Worm (Caenorhabditis elegans) whole organism, young adult: ENCODE measurements around the gene ZK1307.2.

Source experiments
- B0019.2 ChIP-seq: fragments of 200-800 bp; sonication (Bioruptor generic); conservative IDR thresholded peaks from 2 replicates; pipeline ENCODE4 v1.3.6; 2022; ENCODE audit warnings: missing genetic modification reagents, missing genetic modification characterization, missing compliant biosample characterization
- B0336.3 ChIP-seq: fragments of 200-800 bp; sonication (Bioruptor generic); IDR thresholded peaks from 2 replicates; pipeline ENCODE4 v1.3.6; 2022; ENCODE audit warnings: missing genetic modification characterization, missing compliant biosample characterization
- D2030.7 ChIP-seq: fragments of 200-800 bp; sonication (Bioruptor generic); IDR thresholded peaks from 2 replicates; pipeline ENCODE4 v1.3.6; 2022; ENCODE audit warnings: missing genetic modification reagents, missing genetic modification characterization, missing compliant biosample characterization
- F33H1.4 ChIP-seq: fragments of 200-800 bp; sonication (Bioruptor generic); IDR thresholded peaks from 2 replicates; pipeline ENCODE4 v1.3.6; 2022; ENCODE audit warnings: missing genetic modification reagents, missing genetic modification characterization, missing compliant biosample characterization
- Y56A3A.18 ChIP-seq: fragments of 200-800 bp; sonication (Bioruptor generic); IDR thresholded peaks from 2 replicates; pipeline ENCODE4 v1.3.6; 2022; ENCODE audit warnings: missing genetic modification reagents, missing genetic modification characterization, missing compliant biosample characterization
- Y67H2A.10 ChIP-seq: fragments of 200-800 bp; sonication (Bioruptor generic); conservative IDR thresholded peaks from 2 replicates; pipeline ENCODE4 v1.3.6; 2022; ENCODE audit warnings: missing genetic modification reagents, missing genetic modification characterization, missing compliant biosample characterization
- ZK185.1 ChIP-seq: sonication (generic microtip); optimal IDR thresholded peaks from 2 replicates; lab custom pipeline; 2016; ENCODE audit warnings: mild to moderate bottlenecking, missing genetic modification characterization, missing compliant biosample characterization; ENCODE audit not compliant: poor library complexity, severe bottlenecking
- aptf-2 ChIP-seq: fragments of 200-800 bp; sonication (Bioruptor generic); conservative IDR thresholded peaks from 2 replicates; pipeline ENCODE4 v1.3.6; 2022; ENCODE audit warnings: missing genetic modification reagents, missing genetic modification characterization, missing compliant biosample characterization
- athp-1 ChIP-seq: sonication (generic microtip); optimal IDR thresholded peaks from 2 replicates; lab custom pipeline; 2017; ENCODE audit warnings: mild to moderate bottlenecking, missing genetic modification characterization, missing compliant biosample characterization
- attf-3 ChIP-seq: fragments of 200-800 bp; sonication (Bioruptor generic); conservative IDR thresholded peaks from 2 replicates; pipeline ENCODE4 v1.3.6; 2022; ENCODE audit warnings: missing genetic modification reagents, missing genetic modification characterization, missing compliant biosample characterization
- attf-5 ChIP-seq: fragments of 200-800 bp; sonication (Bioruptor generic); optimal IDR thresholded peaks from 2 replicates; lab custom pipeline; 2018; ENCODE audit warnings: mild to moderate bottlenecking, missing genetic modification characterization, missing compliant biosample characterization
- bed-1 ChIP-seq: fragments of 200-800 bp; sonication (Bioruptor generic); IDR thresholded peaks from 2 replicates; pipeline ENCODE4 v1.3.6; 2022; ENCODE audit warnings: missing genetic modification reagents, missing genetic modification characterization, missing compliant biosample characterization
- ceh-40 ChIP-seq: fragments of 200-800 bp; sonication (Bioruptor generic); IDR thresholded peaks from 2 replicates; pipeline ENCODE4 v1.3.6; 2022; ENCODE audit warnings: missing genetic modification characterization, missing compliant biosample characterization
- ceh-58 ChIP-seq: fragments of 200-800 bp; sonication (Bioruptor generic); IDR thresholded peaks from 2 replicates; pipeline ENCODE4 v1.3.6; 2022; ENCODE audit warnings: missing genetic modification characterization, missing compliant biosample characterization
- ceh-79 ChIP-seq: sonication (generic microtip); optimal IDR thresholded peaks from 2 replicates; lab custom pipeline; 2017; ENCODE audit warnings: mild to moderate bottlenecking, missing genetic modification characterization, missing compliant biosample characterization
- ceh-91 ChIP-seq: fragments of 200-800 bp; sonication (Bioruptor generic); IDR thresholded peaks from 2 replicates; pipeline ENCODE4 v1.3.6; 2022; ENCODE audit warnings: missing genetic modification reagents, missing genetic modification characterization, missing compliant biosample characterization
- die-1 ChIP-seq: sonication (generic microtip); optimal IDR thresholded peaks from 2 replicates; lab custom pipeline; 2016; ENCODE audit warnings: missing genotype, mild to moderate bottlenecking, missing genetic modification characterization, missing compliant biosample characterization
- dox-1 ChIP-seq: fragments of 200-800 bp; sonication (Bioruptor generic); IDR thresholded peaks from 2 replicates; pipeline ENCODE4 v1.3.6; 2022; ENCODE audit warnings: missing genetic modification reagents, missing genetic modification characterization, missing compliant biosample characterization
- egl-18 ChIP-seq: fragments of 200-800 bp; sonication (Bioruptor generic); IDR thresholded peaks from 2 replicates; pipeline ENCODE4 v1.3.6; 2022; ENCODE audit warnings: missing genetic modification reagents, missing genetic modification characterization, missing compliant biosample characterization
- ekl-4 ChIP-seq: fragments of 200-800 bp; sonication (Bioruptor generic); IDR thresholded peaks from 2 replicates; pipeline ENCODE4 v1.3.6; 2022; ENCODE audit warnings: missing genetic modification reagents, missing genetic modification characterization, missing compliant biosample characterization
- hmg-20 ChIP-seq: fragments of 200-800 bp; sonication (Bioruptor generic); IDR thresholded peaks from 2 replicates; pipeline ENCODE4 v1.3.6; 2022; ENCODE audit warnings: missing genetic modification reagents, missing genetic modification characterization, missing compliant biosample characterization
- hrde-1 ChIP-seq: sonication (generic microtip); optimal IDR thresholded peaks from 2 replicates; lab custom pipeline; 2016; ENCODE audit warnings: missing genetic modification characterization, mild to moderate bottlenecking, missing compliant biosample characterization, moderate library complexity, missing genotype, missing genetic modification reagents, borderline replicate concordance
- lag-1 ChIP-seq: fragments of 200-800 bp; sonication (Bioruptor generic); IDR thresholded peaks from 2 replicates; pipeline ENCODE4 v1.3.6; 2022; ENCODE audit warnings: missing genetic modification reagents, missing genetic modification characterization, missing compliant biosample characterization
- let-526 ChIP-seq: fragments of 200-800 bp; sonication (Bioruptor generic); IDR thresholded peaks from 2 replicates; pipeline ENCODE4 v1.3.6; 2022; ENCODE audit warnings: missing genetic modification reagents, missing genetic modification characterization, missing compliant biosample characterization
- let-607 ChIP-seq, 2 experiments: fragments of 200-800 bp in 1 of 2; sonication (Bioruptor generic) in 1 of 2; sonication (generic microtip) in 1 of 2; optimal IDR thresholded peaks; 2 replicates each; lab custom pipeline; 2016 to 2018; ENCODE audit warnings: mild to moderate bottlenecking in 2 of 2, missing compliant biosample characterization in 2 of 2, missing genetic modification characterization in 2 of 2, moderate library complexity in 2 of 2, missing genotype in 1 of 2
- lin-26 ChIP-seq: fragments of 200-800 bp; sonication (Bioruptor generic); IDR thresholded peaks from 2 replicates; pipeline ENCODE4 v1.3.6; 2022; ENCODE audit warnings: missing genetic modification reagents, missing genetic modification characterization, missing compliant biosample characterization
- madf-3 ChIP-seq: fragments of 200-800 bp; sonication (Bioruptor generic); IDR thresholded peaks from 2 replicates; pipeline ENCODE4 v1.3.6; 2022; ENCODE audit warnings: missing genetic modification reagents, missing genetic modification characterization, missing compliant biosample characterization
- madf-6 ChIP-seq: fragments of 200-800 bp; sonication (Bioruptor generic); IDR thresholded peaks from 2 replicates; pipeline ENCODE4 v1.3.6; 2022; ENCODE audit warnings: missing genetic modification reagents, missing genetic modification characterization, missing compliant biosample characterization
- mxl-1 ChIP-seq: sonication (generic microtip); optimal IDR thresholded peaks from 2 replicates; lab custom pipeline; 2016; ENCODE audit warnings: missing genetic modification characterization, missing compliant biosample characterization
- nfya-2 ChIP-seq: fragments of 200-800 bp; sonication (Bioruptor generic); IDR thresholded peaks from 2 replicates; pipeline ENCODE4 v1.3.6; 2022; ENCODE audit warnings: missing genetic modification reagents, missing genetic modification characterization, missing compliant biosample characterization
- nhr-179 ChIP-seq: sonication (generic microtip); optimal IDR thresholded peaks from 2 replicates; lab custom pipeline; 2016; ENCODE audit warnings: mild to moderate bottlenecking, missing genetic modification characterization, missing compliant biosample characterization
- nhr-27 ChIP-seq: fragments of 200-800 bp; sonication (Bioruptor generic); optimal IDR thresholded peaks from 2 replicates; lab custom pipeline; 2018; ENCODE audit warnings: mild to moderate bottlenecking, missing genetic modification characterization, moderate library complexity, missing compliant biosample characterization
- nhr-90 ChIP-seq: sonication (generic microtip); optimal IDR thresholded peaks from 2 replicates; lab custom pipeline; 2016; ENCODE audit warnings: missing genotype, mild to moderate bottlenecking, missing genetic modification characterization, missing compliant biosample characterization
- rec-8 ChIP-seq, 2 experiments: sonication (generic microtip); optimal IDR thresholded peaks; 2 replicates each; lab custom pipeline; 2016; ENCODE audit warnings: mild to moderate bottlenecking in 2 of 2, missing genetic modification characterization in 2 of 2, missing genetic modification reagents in 2 of 2, missing genotype in 2 of 2, missing biosample characterization in 1 of 2, missing compliant biosample characterization in 1 of 2, moderate library complexity in 1 of 2
- sea-2 ChIP-seq: fragments of 200-800 bp; sonication (Bioruptor generic); IDR thresholded peaks from 2 replicates; pipeline ENCODE4 v1.3.6; 2022; ENCODE audit warnings: missing genetic modification characterization, missing compliant biosample characterization
- snpc-3.4 ChIP-seq: sonication (generic microtip); optimal IDR thresholded peaks from 2 replicates; lab custom pipeline; 2017; ENCODE audit warnings: missing genetic modification characterization, mild to moderate bottlenecking, missing compliant biosample characterization, antibody characterized with exemption, moderate library complexity, missing genotype, missing genetic modification reagents
- snpc-4 ChIP-seq, 5 experiments: fragments of 150-350 bp in 1 of 5; sonication (generic microtip) in 4 of 5; optimal IDR thresholded peaks; 2 replicates each; lab custom pipeline; 2014 to 2018; ENCODE audit warnings: missing genetic modification characterization in 5 of 5, missing biosample characterization in 3 of 5, antibody characterized with exemption in 2 of 5, mild to moderate bottlenecking in 2 of 5, missing compliant biosample characterization in 2 of 5, missing genotype in 2 of 5, moderate library complexity in 2 of 5, missing genetic modification reagents in 1 of 5
- somi-1 ChIP-seq: fragments of 200-800 bp; sonication (Bioruptor generic); optimal IDR thresholded peaks from 2 replicates; lab custom pipeline; 2018; ENCODE audit warnings: mild to moderate bottlenecking, missing genetic modification characterization, missing compliant biosample characterization
- tlf-1 ChIP-seq: fragments of 200-800 bp; sonication (Bioruptor generic); optimal IDR thresholded peaks from 2 replicates; lab custom pipeline; 2018; ENCODE audit warnings: mild to moderate bottlenecking, missing genetic modification characterization, missing compliant biosample characterization
- unc-130 ChIP-seq: sonication (generic microtip); optimal IDR thresholded peaks from 2 replicates; lab custom pipeline; 2016; ENCODE audit warnings: missing genetic modification reagents, missing genetic modification characterization, missing compliant biosample characterization
- zim-3 ChIP-seq: sonication (generic microtip); optimal IDR thresholded peaks from 2 replicates; lab custom pipeline; 2017; ENCODE audit warnings: mild to moderate bottlenecking, missing genetic modification characterization, moderate library complexity, missing compliant biosample characterization
- ztf-18 ChIP-seq: sonication (generic microtip); optimal IDR thresholded peaks from 2 replicates; lab custom pipeline; 2016; ENCODE audit warnings: missing genotype, mild to moderate bottlenecking, missing genetic modification characterization, missing compliant biosample characterization
- ztf-22 ChIP-seq: fragments of 200-800 bp; sonication (Bioruptor generic); optimal IDR thresholded peaks from 2 replicates; lab custom pipeline; 2018; ENCODE audit warnings: mild to moderate bottlenecking, missing genetic modification characterization, moderate library complexity, missing compliant biosample characterization
- ztf-25 ChIP-seq: fragments of 200-800 bp; sonication (Bioruptor generic); IDR thresholded peaks from 2 replicates; pipeline ENCODE4 v1.3.6; 2022; ENCODE audit warnings: missing genetic modification reagents, missing genetic modification characterization, missing compliant biosample characterization
- ztf-6 ChIP-seq: fragments of 200-800 bp; sonication (Bioruptor generic); IDR thresholded peaks from 2 replicates; pipeline ENCODE4 v1.3.6; 2022; ENCODE audit warnings: missing genetic modification reagents, missing genetic modification characterization, missing compliant biosample characterization

ZK1307.2 gene

ce11 chrII:9624110-9624695, 29.5 kb downstream of the ZK1307.2 start, which contains the start of the genes dnj-20 and ZK1307.8 (continued):
- TF ChIP-seq ztf-6 (no peak), B0019.2 (GFP tag; lab: Robert Waterston, UW) (no peak), ZK185.1 (tag; lab: Kevin White, UChicago) (no peak), snpc-3.4 (tag; lab: Kevin White, UChicago) (no peak), egl-18 (GFP tag; lab: Robert Waterston, UW) (no peak), hmg-20 (GFP tag; lab: Robert Waterston, UW) (no peak), nhr-179 (tag; lab: Kevin White, UChicago) (no peak), Y56A3A.18 (no peak), F33H1.4 (GFP tag; lab: Robert Waterston, UW) (peak; percentile 81), D2030.7 (GFP tag; lab: Robert Waterston, UW) (peak; percentile 45; the same call in 1 of the 2 replicates), ekl-4 (GFP tag; lab: Robert Waterston, UW) (no peak), snpc-4 (GFP tag; optimal IDR thresholded peaks at IDR 0.05; lab: Kevin White, UChicago) (no peak), snpc-4 (tag; optimal IDR thresholded peaks at IDR 0.05; lab: Kevin White, UChicago) (no peak), sea-2 (GFP tag; lab: Robert Waterston, UW) (no peak), nhr-27 (tag; lab: Kevin White, UChicago) (no peak), unc-130 (GFP tag; lab: Kevin White, UChicago) (no peak), let-607 (tag; optimal IDR thresholded peaks at IDR 0.05; lab: Kevin White, UChicago) (peak; percentile 70 to 78), ceh-58 (GFP tag; lab: Robert Waterston, UW) (no peak), B0336.3 (GFP tag; lab: Robert Waterston, UW) (no peak), madf-6 (GFP tag; lab: Robert Waterston, UW) (peak; percentile 83), lin-26 (no peak), somi-1 (GFP tag; lab: Kevin White, UChicago) (no peak), nfya-2 (GFP tag; lab: Robert Waterston, UW) (no peak)

ce11 chrII:9621913-9622348, 31.8 kb downstream of the ZK1307.2 start:
- TF ChIP-seq attf-5 (GFP tag; lab: Kevin White, UChicago) (no peak), somi-1 (GFP tag; lab: Kevin White, UChicago) (no peak), hrde-1 (tag; lab: Kevin White, UChicago) (no peak), ztf-18 (tag; lab: Kevin White, UChicago) (peak; percentile 1), tlf-1 (GFP tag; lab: Kevin White, UChicago) (peak; percentile 39), ceh-91 (GFP tag; lab: Robert Waterston, UW) (no peak), ztf-25 (GFP tag; lab: Robert Waterston, UW) (no peak), rec-8 (tag; optimal IDR thresholded peaks at IDR 0.05; lab: Kevin White, UChicago) (no peak), ceh-79 (tag; lab: Kevin White, UChicago) (no peak), die-1 (tag; lab: Kevin White, UChicago) (no peak), aptf-2 (GFP tag; lab: Robert Waterston, UW) (no peak), lag-1 (GFP tag; lab: Robert Waterston, UW) (no peak), Y56A3A.18 (0 out of 2 replicates have a peak, but pooled peaks have one; percentile 17), let-526 (GFP tag; lab: Robert Waterston, UW) (0 out of 2 replicates have a peak, but pooled peaks have one; percentile 57), dox-1 (peak; percentile 45; the same call in 1 of the 2 replicates), zim-3 (no peak), nhr-90 (tag; lab: Kevin White, UChicago) (peak; percentile 16), ztf-22 (GFP tag; lab: Kevin White, UChicago) (peak; percentile 31), mxl-1 (tag; lab: Kevin White, UChicago) (no peak), ceh-40 (GFP tag; lab: Robert Waterston, UW) (no peak), athp-1 (tag; lab: Kevin White, UChicago) (no peak), ekl-4 (GFP tag; lab: Robert Waterston, UW) (no peak), let-607 (tag; optimal IDR thresholded peaks at IDR 0.05; lab: Kevin White, UChicago) (peak; percentile 95 to 97), bed-1 (no peak), Y67H2A.10 (GFP tag; lab: Robert Waterston, UW) (no peak), madf-3 (GFP tag; lab: Robert Waterston, UW) (no peak), attf-3 (GFP tag; lab: Robert Waterston, UW) (no peak)
